Worm (Caenorhabditis elegans): ENCODE measurements around the gene clec-43.
"Not testable (repeated sequence)": the region's sequence is repeated elsewhere in the genome, so short reads cannot be mapped to it uniquely, and the experiment has no call there.

The clec-43 gene

ce11 chrII:958618-959017, 14.8 kb downstream of the clec-43 start, which contains the start of gene sdz-4:
Gene sdz-4, plus strand, starts transcription at chrII:958918.
- TF ChIP-seq nhr-232 (tag; optimal IDR thresholded peaks at IDR 0.05): no peak
- TF ChIP-seq rnt-1 (tag; optimal IDR thresholded peaks at IDR 0.05): no peak
- TF ChIP-seq ceh-19 (GFP tag; optimal IDR thresholded peaks at IDR 0.05): no peak
- TF ChIP-seq elt-2 (tag; optimal IDR thresholded peaks at IDR 0.05): no peak
- no peak for TF ChIP-seq ceh-22 (tag; optimal IDR thresholded peaks at IDR 0.05)
- no peak for TF ChIP-seq mec-3 (tag; optimal IDR thresholded peaks at IDR 0.05; ENCODE audit: borderline replicate concordance)
- TF ChIP-seq lin-11 (tag; optimal IDR thresholded peaks at IDR 0.05): no peak
- no peak for TF ChIP-seq tbx-7 (tag; optimal IDR thresholded peaks at IDR 0.05)
- no peak for TF ChIP-seq sox-2 (GFP tag; IDR thresholded peaks at IDR 0.05)
- TF ChIP-seq sdc-2 (tag; optimal IDR thresholded peaks at IDR 0.05): no peak
- TF ChIP-seq che-1 (tag; optimal IDR thresholded peaks at IDR 0.05): no peak
- no peak for TF ChIP-seq gmeb-2 (tag; optimal IDR thresholded peaks at IDR 0.05)

DNA sequence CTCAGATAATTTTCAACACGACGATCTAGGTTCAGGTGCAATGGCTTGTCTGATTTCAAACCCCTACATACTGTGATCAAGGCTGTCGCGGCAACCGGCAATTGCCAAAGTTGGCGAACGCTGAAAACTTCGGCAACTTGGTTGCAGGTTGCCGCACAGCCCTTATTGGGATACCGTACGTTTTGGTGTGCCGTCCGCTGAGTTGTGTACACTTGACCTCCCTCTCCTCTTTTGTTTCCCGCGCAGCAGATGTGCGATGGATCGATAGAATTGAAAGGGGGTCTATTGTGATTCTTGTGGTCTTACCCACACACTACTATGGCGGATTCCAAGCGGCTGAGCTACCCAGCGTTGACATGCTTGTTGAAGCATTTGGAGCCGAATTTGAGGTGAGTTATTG, 16.4 kb downstream of the clec-43 start, which contains the start of the genes C32B5.18 and C32B5.7:
Gene C32B5.18, plus strand, starts transcription at position 301 of the 400 bp plus-strand sequence.
Gene C32B5.7, plus strand, starts transcription at position 311 of the 400 bp plus-strand sequence.
- TF ChIP-seq hlh-8 (tag; optimal IDR thresholded peaks at IDR 0.05) (no peak), sox-2 (GFP tag; IDR thresholded peaks at IDR 0.05) (no peak), zip-5 (tag; optimal IDR thresholded peaks at IDR 0.05) (no peak), F13H6.1 (tag; optimal IDR thresholded peaks at IDR 0.05) (no peak), madf-2 (tag; optimal IDR thresholded peaks at IDR 0.05) (no peak), rnt-1 (tag; optimal IDR thresholded peaks at IDR 0.05) (no peak), ztf-16 (tag; optimal IDR thresholded peaks at IDR 0.05) (no peak), fkh-10 (GFP tag; optimal IDR thresholded peaks at IDR 0.05) (no peak)

ce11 chrII:961961-962360, 18.1 kb downstream of the clec-43 start, which contains the start of gene C32B5.13:
Gene C32B5.13, minus strand, starts transcription at chrII:962061.
- TF ChIP-seq fkh-10 (GFP tag; optimal IDR thresholded peaks at IDR 0.05) (no peak), mec-3 (tag; optimal IDR thresholded peaks at IDR 0.05; ENCODE audit: borderline replicate concordance) (no peak), nfya-1 (tag; optimal IDR thresholded peaks at IDR 0.05) (no peak), F13H6.1 (tag; optimal IDR thresholded peaks at IDR 0.05) (no peak), ceh-9 (tag; optimal IDR thresholded peaks at IDR 0.05) (no peak), unc-86 (tag; optimal IDR thresholded peaks at IDR 0.05) (no peak), ttx-3 (tag; optimal IDR thresholded peaks at IDR 0.05) (no peak), K09A11.1 (tag; optimal IDR thresholded peaks at IDR 0.05; ENCODE audit: insufficient read depth) (no peak), madf-2 (tag; optimal IDR thresholded peaks at IDR 0.05) (no peak), ztf-16 (tag; optimal IDR thresholded peaks at IDR 0.05) (no peak), unc-3 (GFP tag; conservative IDR thresholded peaks at IDR 0.05) (no peak), unc-3 (tag; optimal IDR thresholded peaks at IDR 0.05) (no peak), hlh-6 (tag; optimal IDR thresholded peaks at IDR 0.05) (no peak), pag-3 (tag; optimal IDR thresholded peaks at IDR 0.05; ENCODE audit: borderline replicate concordance) (no peak), hlh-13 (GFP tag; optimal IDR thresholded peaks at IDR 0.05) (no peak), nhr-232 (tag; optimal IDR thresholded peaks at IDR 0.05) (no peak)

ce11 chrII:966962-967361, 23.1 kb downstream of the clec-43 start, which contains the start of gene fbxc-18:
Gene fbxc-18, minus strand, starts transcription at chrII:967062.
- TF ChIP-seq sox-2 (GFP tag; IDR thresholded peaks at IDR 0.05); ceh-24 (tag; optimal IDR thresholded peaks at IDR 0.05); hlh-30 (tag; optimal IDR thresholded peaks at IDR 0.05; ENCODE audit: insufficient read depth): not testable (repeated sequence)

DNA sequence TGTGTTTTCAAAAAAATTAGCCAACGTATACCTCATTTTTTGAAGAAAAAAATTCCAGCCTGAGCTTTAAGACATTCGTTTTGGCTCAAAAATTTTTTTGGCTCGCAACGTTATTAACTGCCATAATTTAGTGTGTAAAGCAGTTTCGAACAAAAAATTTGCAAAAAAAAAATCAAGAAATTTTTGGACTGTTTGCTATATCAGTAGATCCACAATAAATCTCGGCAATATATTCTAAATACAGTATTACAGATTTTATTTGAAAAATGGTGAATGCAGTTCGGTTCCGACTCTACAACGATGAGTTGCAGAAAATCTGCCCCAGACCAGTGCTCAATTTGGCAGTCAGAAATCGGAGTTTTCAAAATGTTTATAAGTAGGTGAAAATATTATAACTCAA, 24.2 kb downstream of the clec-43 start, which contains the start of gene C32B5.6:
Gene C32B5.6, plus strand, starts transcription at position 301 of the 400 bp plus-strand sequence.
- not testable (repeated sequence) for TF ChIP-seq ceh-9, ceh-14, nfya-1 (tag; optimal IDR thresholded peaks at IDR 0.05)

- TF ChIP-seq unc-42 (tag; optimal IDR thresholded peaks at IDR 0.05) (no peak), pag-3 (tag; optimal IDR thresholded peaks at IDR 0.05; ENCODE audit: borderline replicate concordance) (no peak), ref-2 (tag; optimal IDR thresholded peaks at IDR 0.05) (no peak), tbx-7 (tag; optimal IDR thresholded peaks at IDR 0.05) (no peak), hlh-15 (tag; optimal IDR thresholded peaks at IDR 0.05) (no peak), syd-9 (tag; optimal IDR thresholded peaks at IDR 0.05) (no peak), sox-4 (tag; optimal IDR thresholded peaks at IDR 0.05) (no peak), lim-6 (tag; optimal IDR thresholded peaks at IDR 0.05) (no peak)
These were observed 29.0 kb downstream of the clec-43 start, which contains the start of gene C32B5.15 for ce11 chrII:972850-973249. Gene C32B5.15, minus strand, starts transcription at chrII:972950.

Data from whole organism, late embryonic.